Fruit fly (Drosophila melanogaster) whole organism, embryonic: ENCODE data around the gene CG11131.
A peak's percentile ranks its signal among the peaks of the same experiment; 100 is the strongest.

ENCODE experiments used
- ATbp ChIP-seq: fragments of 200-800 bp; sonication (Bioruptor generic); optimal IDR thresholded peaks from 2 replicates; lab custom pipeline; 2017; ENCODE audit warnings: missing biosample characterization, mild to moderate bottlenecking, missing genetic modification characterization, missing genetic modification reagents
- Antp ChIP-seq: fragments of 200-800 bp; sonication (Bioruptor generic); optimal IDR thresholded peaks from 3 replicates; lab custom pipeline; 2016; ENCODE audit warnings: missing biosample characterization, missing genetic modification characterization
- Awh ChIP-seq: fragments of 200-800 bp; sonication (Bioruptor generic); IDR thresholded peaks from 2 replicates; pipeline ENCODE4, ENCODE4 v1.3.6; 2022; ENCODE audit warnings: missing biosample characterization, missing genetic modification characterization
- BEAF-32 ChIP-seq: fragments of 200-800 bp; sonication (Bioruptor generic); optimal IDR thresholded peaks from 3 replicates; lab custom pipeline; 2017; ENCODE audit warnings: missing biosample characterization, missing genetic modification characterization, mild to moderate bottlenecking, moderate library complexity, missing genetic modification reagents
- CG11398 ChIP-seq: fragments of 200-800 bp; sonication (Bioruptor generic); optimal IDR thresholded peaks from 2 replicates; lab custom pipeline; 2016; ENCODE audit warnings: missing biosample characterization, missing genetic modification characterization
- CG12299 ChIP-seq: fragments of 200-800 bp; sonication (Bioruptor generic); optimal IDR thresholded peaks from 2 replicates; lab custom pipeline; 2018; ENCODE audit warnings: missing biosample characterization, mild to moderate bottlenecking, missing genetic modification characterization
- CG12769 ChIP-seq: fragments of 200-800 bp; sonication (Bioruptor generic); optimal IDR thresholded peaks from 2 replicates; lab custom pipeline; 2019; ENCODE audit warnings: missing biosample characterization, mild to moderate bottlenecking, missing genetic modification characterization, moderate library complexity
- CG14965 ChIP-seq: fragments of 200-800 bp; sonication (Bioruptor generic); optimal IDR thresholded peaks from 2 replicates; lab custom pipeline; 2016; ENCODE audit warnings: missing biosample characterization, missing genetic modification characterization, borderline replicate concordance
- CG17359 ChIP-seq: fragments of 200-800 bp; sonication (Bioruptor generic); optimal IDR thresholded peaks from 3 replicates; lab custom pipeline; 2018; ENCODE audit warnings: missing biosample characterization, mild to moderate bottlenecking, missing genetic modification characterization, moderate library complexity
- CG18011 ChIP-seq: fragments of 200-800 bp; sonication (Bioruptor generic); optimal IDR thresholded peaks from 2 replicates; lab custom pipeline; 2017; ENCODE audit warnings: missing biosample characterization, missing genetic modification characterization, mild to moderate bottlenecking, moderate library complexity, missing genotype
- CG2678 ChIP-seq: fragments of 200-800 bp; sonication (Bioruptor generic); optimal IDR thresholded peaks from 3 replicates; lab custom pipeline; 2019; ENCODE audit warnings: missing biosample characterization, mild to moderate bottlenecking, missing genetic modification characterization, moderate library complexity
- CG33213 ChIP-seq: fragments of 200-800 bp; sonication (Bioruptor generic); optimal IDR thresholded peaks from 3 replicates; lab custom pipeline; 2016; ENCODE audit warnings: missing biosample characterization, missing genetic modification characterization
- CG3726 ChIP-seq: fragments of 200-800 bp; sonication (Bioruptor generic); IDR thresholded peaks from 3 replicates; pipeline ENCODE4, ENCODE4 v1.3.6; 2022; ENCODE audit warnings: missing biosample characterization, missing genetic modification characterization
- CG43689 ChIP-seq: fragments of 200-800 bp; sonication (Bioruptor generic); IDR thresholded peaks from 2 replicates; pipeline ENCODE4 v1.3.6; 2022; ENCODE audit warnings: missing biosample characterization, missing genetic modification characterization
- CG6654 ChIP-seq: fragments of 200-800 bp; sonication (Bioruptor generic); optimal IDR thresholded peaks from 2 replicates; lab custom pipeline; 2017; ENCODE audit warnings: missing biosample characterization, mild to moderate bottlenecking, missing genetic modification characterization
- CG7271 ChIP-seq: fragments of 200-800 bp; sonication (Bioruptor generic); optimal IDR thresholded peaks from 2 replicates; lab custom pipeline; 2018; ENCODE audit warnings: missing biosample characterization, mild to moderate bottlenecking, missing genetic modification characterization, moderate library complexity
- CG7839 ChIP-seq: fragments of 200-800 bp; sonication (Bioruptor generic); optimal IDR thresholded peaks from 3 replicates; lab custom pipeline; 2018; ENCODE audit warnings: missing biosample characterization, mild to moderate bottlenecking, missing genetic modification characterization, moderate library complexity
- CG8478 ChIP-seq: fragments of >200 bp; optimal IDR thresholded peaks from 2 replicates; lab custom pipeline; 2018
- CG8765 ChIP-seq: fragments of 200-800 bp; sonication (Bioruptor generic); IDR thresholded peaks from 2 replicates; pipeline ENCODE4 v1.3.6; 2022; ENCODE audit warnings: missing biosample characterization, missing genetic modification characterization
- CG9727 ChIP-seq: fragments of 200-800 bp; sonication (Bioruptor generic); optimal IDR thresholded peaks from 3 replicates; lab custom pipeline; 2017; ENCODE audit warnings: missing biosample characterization, mild to moderate bottlenecking, missing genetic modification characterization
- CG9876 ChIP-seq: fragments of 200-800 bp; sonication (Bioruptor generic); optimal IDR thresholded peaks from 2 replicates; lab custom pipeline; 2016; ENCODE audit warnings: missing biosample characterization, missing genetic modification characterization
- CHES-1-like ChIP-seq: fragments of 200-800 bp; sonication (Bioruptor generic); optimal IDR thresholded peaks from 2 replicates; lab custom pipeline; 2016; ENCODE audit warnings: missing biosample characterization, missing genetic modification characterization
- CkIIα-i1 ChIP-seq: fragments of 200-800 bp; sonication (Bioruptor generic); IDR thresholded peaks from 2 replicates; pipeline ENCODE4 v1.3.6; 2022; ENCODE audit warnings: missing biosample characterization, missing genetic modification characterization
- D ChIP-seq, 2 experiments: fragments of 200-800 bp in 1 of 2; fragments of >200 bp in 1 of 2; sonication (Bioruptor generic) in 1 of 2; optimal IDR thresholded peaks; 2 replicates in 1 of 2; 3 replicates in 1 of 2; lab custom pipeline; 2017; ENCODE audit warnings: mild to moderate bottlenecking in 1 of 2, missing biosample characterization in 1 of 2, missing genetic modification characterization in 1 of 2, missing genetic modification reagents in 1 of 2
- Dip3 ChIP-seq: fragments of 200-800 bp; sonication (Bioruptor generic); optimal IDR thresholded peaks from 3 replicates; lab custom pipeline; 2016; ENCODE audit warnings: missing biosample characterization, missing genetic modification characterization
- Dp ChIP-seq: fragments of 200-800 bp; sonication (Bioruptor generic); optimal IDR thresholded peaks from 2 replicates; lab custom pipeline; 2018; ENCODE audit warnings: missing biosample characterization, mild to moderate bottlenecking, missing genetic modification characterization, moderate library complexity
- E2f1 ChIP-seq: fragments of 200-800 bp; sonication (Bioruptor generic); IDR thresholded peaks from 2 replicates; pipeline ENCODE4 v1.3.6; 2022; ENCODE audit warnings: missing biosample characterization, missing genetic modification characterization
- H15 ChIP-seq: fragments of 200-800 bp; sonication (Bioruptor generic); IDR thresholded peaks from 3 replicates; pipeline ENCODE4 v1.3.6; 2022; ENCODE audit warnings: missing biosample characterization, missing genetic modification characterization
- HLHmδ ChIP-seq: fragments of 200-800 bp; sonication (Bioruptor generic); optimal IDR thresholded peaks from 2 replicates; lab custom pipeline; 2018; ENCODE audit warnings: missing biosample characterization, mild to moderate bottlenecking, missing genetic modification characterization, moderate library complexity
- HmgD ChIP-seq: fragments of 200-800 bp; sonication (Bioruptor generic); optimal IDR thresholded peaks from 3 replicates; lab custom pipeline; 2016; ENCODE audit warnings: missing biosample characterization, missing genetic modification characterization
- Hmx ChIP-seq: fragments of 200-800 bp; sonication (Bioruptor generic); optimal IDR thresholded peaks from 2 replicates; lab custom pipeline; 2016; ENCODE audit warnings: missing biosample characterization, missing genetic modification characterization
- Hr39 ChIP-seq: fragments of >200 bp; optimal IDR thresholded peaks from 2 replicates; lab custom pipeline; 2017
- Hsf ChIP-seq: fragments of 200-800 bp; sonication (Bioruptor generic); optimal IDR thresholded peaks from 3 replicates; lab custom pipeline; 2016; ENCODE audit warnings: missing biosample characterization, missing genetic modification characterization
- Lpt ChIP-seq: fragments of >200 bp; optimal IDR thresholded peaks from 2 replicates; lab custom pipeline; 2018; ENCODE audit warnings: missing biosample characterization, missing genetic modification characterization
- Med ChIP-seq: fragments of 200-800 bp; sonication (Bioruptor generic); peaks from one replicate; lab custom pipeline; 2016; ENCODE audit warnings: missing biosample characterization, missing genetic modification characterization, mild to moderate bottlenecking, inconsistent platforms, moderate library complexity
- Opbp ChIP-seq: fragments of 200-800 bp; sonication (Bioruptor generic); IDR thresholded peaks from 3 replicates; pipeline ENCODE4 v1.3.6; 2022; ENCODE audit warnings: missing biosample characterization, missing genetic modification characterization; ENCODE audit not compliant: partially characterized antibody
- Six4 ChIP-seq: fragments of 200-800 bp; sonication (Bioruptor generic); optimal IDR thresholded peaks from 2 replicates; lab custom pipeline; 2016; ENCODE audit warnings: missing biosample characterization, missing genetic modification characterization
- Taf1 ChIP-seq: fragments of 200-800 bp; sonication (Bioruptor generic); IDR thresholded peaks from 2 replicates; pipeline ENCODE4 v1.3.6; 2022; ENCODE audit warnings: missing biosample characterization, missing genetic modification characterization
- bcd ChIP-seq: fragments of 200-800 bp; sonication (Bioruptor generic); optimal IDR thresholded peaks from 2 replicates; lab custom pipeline; 2017; ENCODE audit warnings: missing biosample characterization, mild to moderate bottlenecking, missing genetic modification characterization
- danr ChIP-seq: fragments of 200-800 bp; sonication (Bioruptor generic); IDR thresholded peaks from 2 replicates; pipeline ENCODE4 v1.3.6; 2022; ENCODE audit warnings: missing biosample characterization, missing genetic modification characterization
- dati ChIP-seq: fragments of 200-800 bp; sonication (Bioruptor generic); IDR thresholded peaks from 2 replicates; pipeline ENCODE4 v1.3.6; 2022; ENCODE audit warnings: missing biosample characterization, missing genetic modification characterization
- dmrt11E ChIP-seq: fragments of 200-800 bp; sonication (Bioruptor generic); optimal IDR thresholded peaks from 3 replicates; lab custom pipeline; 2018; ENCODE audit warnings: missing biosample characterization, mild to moderate bottlenecking, missing genetic modification characterization, moderate library complexity
- fru ChIP-seq: fragments of >200 bp; optimal IDR thresholded peaks from 2 replicates; lab custom pipeline; 2017
- her ChIP-seq: fragments of 200-800 bp; sonication (Bioruptor generic); optimal IDR thresholded peaks from 2 replicates; lab custom pipeline; 2016; ENCODE audit warnings: missing biosample characterization, missing genetic modification characterization
- jing ChIP-seq: fragments of 200-800 bp; sonication (Bioruptor generic); optimal IDR thresholded peaks from 2 replicates; lab custom pipeline; 2018; ENCODE audit warnings: missing biosample characterization, mild to moderate bottlenecking, missing genetic modification characterization
- kay ChIP-seq: fragments of 200-800 bp; sonication (Bioruptor generic); optimal IDR thresholded peaks from 2 replicates; lab custom pipeline; 2016; ENCODE audit warnings: missing biosample characterization, missing genetic modification characterization
- mld ChIP-seq: fragments of 200-800 bp; sonication (Bioruptor generic); IDR thresholded peaks from 3 replicates; pipeline ENCODE4 v1.3.6; 2022; ENCODE audit warnings: missing biosample characterization, missing genetic modification characterization; ENCODE audit not compliant: partially characterized antibody
- nerfin-1 ChIP-seq: fragments of 200-800 bp; sonication (Bioruptor generic); optimal IDR thresholded peaks from 3 replicates; lab custom pipeline; 2019; ENCODE audit warnings: missing biosample characterization, mild to moderate bottlenecking, missing genetic modification characterization, moderate library complexity
- pho ChIP-seq: fragments of 200-800 bp; sonication (Bioruptor generic); optimal IDR thresholded peaks from 2 replicates; lab custom pipeline; 2016; ENCODE audit warnings: missing biosample characterization, missing genetic modification characterization
- ranshi ChIP-seq: fragments of 200-800 bp; sonication (Bioruptor generic); IDR thresholded peaks from 2 replicates; pipeline ENCODE4 v1.3.6; 2022; ENCODE audit warnings: missing biosample characterization, missing genetic modification characterization
- row ChIP-seq: fragments of 200-800 bp; sonication (Bioruptor generic); IDR thresholded peaks from 3 replicates; pipeline ENCODE4 v1.3.6; 2022; ENCODE audit warnings: missing biosample characterization, missing genetic modification characterization
- salm ChIP-seq: fragments of 200-800 bp; sonication (Bioruptor generic); optimal IDR thresholded peaks from 2 replicates; lab custom pipeline; 2018; ENCODE audit warnings: missing biosample characterization, mild to moderate bottlenecking, missing genetic modification characterization
- shn ChIP-seq: fragments of 200-800 bp; sonication (Bioruptor generic); optimal IDR thresholded peaks from 3 replicates; lab custom pipeline; 2016; ENCODE audit warnings: missing biosample characterization, missing genetic modification characterization
- wek ChIP-seq: fragments of 200-800 bp; sonication (Bioruptor generic); optimal IDR thresholded peaks from 3 replicates; lab custom pipeline; 2018; ENCODE audit warnings: missing biosample characterization, mild to moderate bottlenecking, missing genetic modification characterization, moderate library complexity

CG11131 gene

DNA sequence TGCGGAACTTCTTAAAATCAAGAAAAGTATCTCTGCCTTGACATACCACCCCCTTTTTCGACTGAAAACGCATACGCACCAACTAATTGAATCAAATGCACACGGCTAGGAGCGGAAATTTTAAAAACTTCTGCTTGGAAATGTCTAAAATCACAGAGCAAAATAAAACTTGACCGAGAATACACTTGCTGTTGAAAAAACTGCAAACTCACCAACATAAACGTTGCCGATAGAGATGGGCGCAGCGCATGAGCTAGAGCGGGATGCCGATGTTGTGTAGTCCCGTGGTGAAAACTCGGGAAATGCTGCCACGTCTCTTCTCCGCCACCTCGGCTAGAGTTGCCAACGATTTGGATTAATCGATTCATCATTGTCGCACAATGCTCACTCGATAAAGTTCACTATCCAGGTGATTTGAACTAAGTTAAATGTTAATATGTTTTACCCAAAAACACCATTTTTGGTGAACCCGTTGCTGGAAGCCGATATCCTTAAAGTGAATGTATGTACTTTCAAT is 26.6 kb upstream of the CG11131 start, which contains the start of the genes CG11109 and Arf1 (continued):
- no peak for TF ChIP-seq dmrt11E
- TF ChIP-seq Dip3 (GFP tag; lab: Kevin White, UChicago), result no peak
- TF ChIP-seq kay (GFP tag; lab: Kevin White, UChicago), result no peak
- TF ChIP-seq jing, result no peak
- TF ChIP-seq nerfin-1 (tag; lab: Kevin White, UChicago), result peak; percentile 29
- TF ChIP-seq Six4 (GFP tag; lab: Kevin White, UChicago), result no peak
- no peak for TF ChIP-seq CG7839 (tag; lab: Kevin White, UChicago)
- no peak for TF ChIP-seq salm
- no peak for TF ChIP-seq CG17359
- TF ChIP-seq Taf1 (GFP tag; lab: Robert Waterston, UW), result no peak
- peak; percentile 82 for TF ChIP-seq Opbp (GFP tag; lab: Robert Waterston, UW)
- TF ChIP-seq CG14965 (GFP tag; lab: Kevin White, UChicago), result no peak
- TF ChIP-seq Hr39 (lab: Kevin White, UChicago), result no peak
- TF ChIP-seq row (GFP tag; lab: Robert Waterston, UW), result peak; percentile 60
- peak; percentile 67; the same call in 2 of the 3 replicates for TF ChIP-seq mld (GFP tag; lab: Robert Waterston, UW)
- no peak for TF ChIP-seq pho (GFP tag; lab: Kevin White, UChicago)
- peak; percentile 76 for TF ChIP-seq BEAF-32 (GFP tag; lab: Kevin White, UChicago)
- TF ChIP-seq CG9727, result no peak
- TF ChIP-seq wek (GFP tag; lab: Kevin White, UChicago), result no peak
- TF ChIP-seq CG33213, result no peak
- no peak for TF ChIP-seq CG2678 (tag; lab: Kevin White, UChicago)
- TF ChIP-seq bcd, result no peak
- TF ChIP-seq CG12299, result peak; percentile 42
- TF ChIP-seq Antp, result no peak
- TF ChIP-seq CG18011, result no peak
- TF ChIP-seq CG9876 (GFP tag; lab: Kevin White, UChicago), result no peak
- TF ChIP-seq fru (lab: Kevin White, UChicago), result no peak
- no peak for TF ChIP-seq CG11398
- no peak for TF ChIP-seq CG7271 (tag; lab: Kevin White, UChicago)
- TF ChIP-seq CG12769 (tag; lab: Kevin White, UChicago), result peak; percentile 30
- TF ChIP-seq ATbp, result no peak
- TF ChIP-seq shn (GFP tag; lab: Kevin White, UChicago), result no peak
- TF ChIP-seq Med, result peak; percentile 81
- TF ChIP-seq Hsf, result no peak
- TF ChIP-seq, all 482 proteins: peak for 114

DNA sequence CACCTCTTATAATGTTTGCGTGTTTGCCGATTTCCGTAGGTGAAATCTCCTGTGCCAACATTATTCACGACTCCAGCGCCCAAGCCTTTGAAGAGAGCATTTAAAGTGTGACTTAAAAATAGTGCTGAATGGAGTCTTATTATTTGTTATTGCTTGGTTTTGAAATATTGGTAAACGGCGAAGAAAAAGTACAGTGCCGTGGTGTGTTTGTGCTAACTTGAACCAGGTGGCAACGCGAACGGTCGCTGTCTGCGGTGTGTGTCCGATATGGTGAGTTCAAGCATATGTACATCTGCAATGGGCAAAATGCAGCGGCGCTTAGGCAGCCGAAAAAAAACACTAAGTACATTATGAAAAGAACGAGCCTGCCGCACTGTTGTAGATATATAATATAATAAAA is 20.6 kb upstream of the CG11131 start:
- no peak for TF ChIP-seq ranshi (GFP tag; lab: Robert Waterston, UW)
- TF ChIP-seq Lpt (GFP tag; lab: Kevin White, UChicago), result no peak
- TF ChIP-seq CG6654, result no peak
- no peak for TF ChIP-seq E2f1 (GFP tag; lab: Robert Waterston, UW)
- TF ChIP-seq dati, result no peak
- TF ChIP-seq CkIIα-i1, result no peak
- peak; percentile 23 for TF ChIP-seq HLHmδ
- no peak for TF ChIP-seq CG12769 (tag; lab: Kevin White, UChicago)
- no peak for TF ChIP-seq D (optimal IDR thresholded peaks at IDR 0.05; lab: Kevin White, UChicago)
- TF ChIP-seq D (GFP tag; optimal IDR thresholded peaks at IDR 0.05; lab: Kevin White, UChicago), result no peak
- no peak for TF ChIP-seq Awh
- no peak for TF ChIP-seq CG3726 (GFP tag; lab: Robert Waterston, UW)
- no peak for TF ChIP-seq CG8478
- no peak for TF ChIP-seq CG43689
- no peak for TF ChIP-seq Hmx
- peak; percentile 0 for TF ChIP-seq Dp
- no peak for TF ChIP-seq CHES-1-like (GFP tag; lab: Kevin White, UChicago)
- TF ChIP-seq danr, result no peak
- TF ChIP-seq CG8765 (GFP tag; lab: Robert Waterston, UW), result no peak
- TF ChIP-seq her (GFP tag; lab: Kevin White, UChicago), result no peak
- TF ChIP-seq HmgD, result no peak
- no peak for TF ChIP-seq H15
